Fruit fly (Drosophila melanogaster): ENCODE results near the gene Spn27A.

Gene Spn27A

dm6 chr2L:6673211-6674012 is at the start of gene Spn27A:
Spn27A (minus strand) TSS chr2L:6673347.
- peak; percentile 23 for TF ChIP-seq CG1621 (tag; optimal IDR thresholded peaks at IDR 0.05)
- no peak for TF ChIP-seq achi (GFP tag; optimal IDR thresholded peaks at IDR 0.05)
- TF ChIP-seq esn (GFP tag; optimal IDR thresholded peaks at IDR 0.05) = peak; percentile 78
- peak; percentile 85 for TF ChIP-seq Sox14 (GFP tag; optimal IDR thresholded peaks at IDR 0.05)
- TF ChIP-seq svp (GFP tag) = no peak
- no peak for TF ChIP-seq CG6276 (GFP tag; optimal IDR thresholded peaks at IDR 0.05)
- TF ChIP-seq CG11902 (GFP tag; optimal IDR thresholded peaks at IDR 0.05) = no peak
- TF ChIP-seq Eip75B (GFP tag; optimal IDR thresholded peaks at IDR 0.05) = no peak
- TF ChIP-seq Met (GFP tag; optimal IDR thresholded peaks at IDR 0.05) = no peak
- no peak for TF ChIP-seq spab (GFP tag; optimal IDR thresholded peaks at IDR 0.05)
- no peak for TF ChIP-seq Lpt (GFP tag; optimal IDR thresholded peaks at IDR 0.05)
- peak; percentile 68 for TF ChIP-seq cyc (GFP tag; optimal IDR thresholded peaks at IDR 0.05)
- peak; percentile 52 for TF ChIP-seq dac (GFP tag; optimal IDR thresholded peaks at IDR 0.05)
- TF ChIP-seq CG34406 (GFP tag; optimal IDR thresholded peaks at IDR 0.05) = no peak
- peak; percentile 78 for TF ChIP-seq acj6 (GFP tag; optimal IDR thresholded peaks at IDR 0.05)
- TF ChIP-seq CG6854 (GFP tag; optimal IDR thresholded peaks at IDR 0.05) = peak; percentile 73
- TF ChIP-seq salr (GFP tag; optimal IDR thresholded peaks at IDR 0.05) = no peak
- TF ChIP-seq dsx (GFP tag; optimal IDR thresholded peaks at IDR 0.05; ENCODE audit: poor library complexity, severe bottlenecking) = no peak
- TF ChIP-seq CG4318 (GFP tag; optimal IDR thresholded peaks at IDR 0.05) = no peak
- TF ChIP-seq topi (GFP tag; optimal IDR thresholded peaks at IDR 0.05) = peak; percentile 72
- peak; percentile 72 for TF ChIP-seq CG31627 (GFP tag; optimal IDR thresholded peaks at IDR 0.05)
- TF ChIP-seq CG11762 (GFP tag; optimal IDR thresholded peaks at IDR 0.05; ENCODE audit: insufficient read depth) = peak; percentile 60
- TF ChIP-seq CG6163 (GFP tag; IDR thresholded peaks at IDR 0.05) = no peak; the same call in 2 of the 3 replicates
- peak; percentile 68 for TF ChIP-seq CG9139 (GFP tag; optimal IDR thresholded peaks at IDR 0.05)
- no peak for TF ChIP-seq CG7368 (GFP tag; optimal IDR thresholded peaks at IDR 0.05)
- TF ChIP-seq fkh (GFP tag; optimal IDR thresholded peaks at IDR 0.05) = peak; percentile 33
- no peak for TF ChIP-seq net (GFP tag; optimal IDR thresholded peaks at IDR 0.05)
- TF ChIP-seq Ets21C (GFP tag; optimal IDR thresholded peaks at IDR 0.05) = peak; percentile 45
- TF ChIP-seq CG8319 (GFP tag; optimal IDR thresholded peaks at IDR 0.05) = peak; percentile 49
- peak; percentile 83 for TF ChIP-seq vri (GFP tag; optimal IDR thresholded peaks at IDR 0.05)
- TF ChIP-seq lz (GFP tag; optimal IDR thresholded peaks at IDR 0.05) = peak; percentile 75
- peak; percentile 88 for TF ChIP-seq Hr4 (GFP tag; optimal IDR thresholded peaks at IDR 0.05)
- TF ChIP-seq CG8119 (GFP tag; IDR thresholded peaks at IDR 0.05) = peak; percentile 73
- TF ChIP-seq CG3919 (GFP tag; optimal IDR thresholded peaks at IDR 0.05) = no peak
- TF ChIP-seq Sox15 (GFP tag; optimal IDR thresholded peaks at IDR 0.05) = peak; percentile 67
- TF ChIP-seq CG16779 (tag; optimal IDR thresholded peaks at IDR 0.05) = no peak
- peak; percentile 93 for TF ChIP-seq Eip78C (GFP tag)
- TF ChIP-seq ss (GFP tag; optimal IDR thresholded peaks at IDR 0.05) = no peak
- peak; percentile 76 for TF ChIP-seq Ets96B (tag; optimal IDR thresholded peaks at IDR 0.05)
- TF ChIP-seq CG6808 (GFP tag; optimal IDR thresholded peaks at IDR 0.05) = no peak
- TF ChIP-seq CG8632 (GFP tag; optimal IDR thresholded peaks at IDR 0.05) = peak; percentile 66
- TF ChIP-seq CG11294 (GFP tag; IDR thresholded peaks at IDR 0.05) = peak; percentile 52; the same call in 1 of the 2 replicates
- TF ChIP-seq OdsH (GFP tag; optimal IDR thresholded peaks at IDR 0.05) = peak; percentile 81
- no peak for TF ChIP-seq CG10631 (GFP tag; optimal IDR thresholded peaks at IDR 0.05)
- TF ChIP-seq fd59A (GFP tag; optimal IDR thresholded peaks at IDR 0.05) = peak; percentile 60
- TF ChIP-seq pdm3 (GFP tag; optimal IDR thresholded peaks at IDR 0.05) = no peak
- no peak for TF ChIP-seq Smox (GFP tag; optimal IDR thresholded peaks at IDR 0.05)
- TF ChIP-seq Blimp-1 (GFP tag; optimal IDR thresholded peaks at IDR 0.05) = peak; percentile 20
- peak; percentile 71 for TF ChIP-seq Gug (GFP tag; IDR thresholded peaks at IDR 0.05)
- TF ChIP-seq Hr39 (GFP tag; optimal IDR thresholded peaks at IDR 0.05) = no peak
- TF ChIP-seq Eip93F (GFP tag; optimal IDR thresholded peaks at IDR 0.05) = no peak
